Worm (Caenorhabditis elegans) whole organism, L4 larva: ENCODE results near the gene C03B1.10.

Experiments used
- F26F4.8 ChIP-seq: fragments of 200-800 bp; sonication (Bioruptor generic); conservative IDR thresholded peaks from 2 replicates; pipeline ENCODE4 v1.3.6; 2022; ENCODE audit warnings: missing genetic modification characterization, missing compliant biosample characterization
- R02D3.7 ChIP-seq: fragments of 150-350 bp; sonication (generic microtip); optimal IDR thresholded peaks from 3 replicates; lab custom pipeline; 2014; ENCODE audit warnings: missing biosample characterization, missing genetic modification characterization
- ZK337.2 ChIP-seq: fragments of 200-800 bp; sonication (Bioruptor generic); IDR thresholded peaks from 2 replicates; pipeline ENCODE4 v1.3.6; 2022; ENCODE audit warnings: missing genetic modification reagents, missing genetic modification characterization, missing compliant biosample characterization
- aly-2 ChIP-seq: sonication (generic microtip); optimal IDR thresholded peaks from 2 replicates; lab custom pipeline; 2018; ENCODE audit warnings: missing biosample characterization, missing genetic modification characterization
- ama-1 ChIP-seq: fragments of 150-350 bp; optimal IDR thresholded peaks from 2 replicates; lab custom pipeline; 2014; ENCODE audit warnings: inconsistent platforms, mixed read lengths
- ces-1 ChIP-seq: fragments of 150-350 bp; sonication (generic microtip); optimal IDR thresholded peaks from 4 replicates; lab custom pipeline; 2014; ENCODE audit warnings: missing biosample characterization, missing genetic modification reagents, missing genetic modification characterization
- ctbp-1 ChIP-seq: fragments of 200-800 bp; sonication (Bioruptor generic); IDR thresholded peaks from 2 replicates; pipeline ENCODE4 v1.3.6; 2022; ENCODE audit warnings: missing genetic modification reagents, missing genetic modification characterization, missing compliant biosample characterization
- dpl-1 ChIP-seq: fragments of 150-350 bp; optimal IDR thresholded peaks from 2 replicates; lab custom pipeline; 2014; ENCODE audit warnings: missing biosample characterization, missing genetic modification reagents, missing genetic modification characterization
- egl-27 ChIP-seq: sonication (generic microtip); optimal IDR thresholded peaks from 3 replicates; lab custom pipeline; 2017; ENCODE audit warnings: missing biosample characterization, missing genetic modification reagents, missing genetic modification characterization
- mdl-1 ChIP-seq, 2 experiments: fragments of 150-350 bp in 1 of 2; sonication (generic microtip) in 1 of 2; optimal IDR thresholded peaks; 2 replicates each; lab custom pipeline; 2014 to 2017; ENCODE audit warnings: missing biosample characterization in 2 of 2, missing genetic modification characterization in 2 of 2
- nhr-28 ChIP-seq: fragments of 150-350 bp; optimal IDR thresholded peaks from 2 replicates; lab custom pipeline; 2014; ENCODE audit warnings: missing biosample characterization, missing genetic modification characterization
- snpc-1.2 ChIP-seq: fragments of 200-800 bp; sonication (Bioruptor generic); IDR thresholded peaks from 2 replicates; pipeline ENCODE4 v1.3.6; 2022; ENCODE audit warnings: missing genetic modification reagents, missing genetic modification characterization, missing compliant biosample characterization
- ztf-11 ChIP-seq: fragments of 150-350 bp; optimal IDR thresholded peaks from 2 replicates; lab custom pipeline; 2014; ENCODE audit warnings: missing biosample characterization, missing genetic modification characterization

DNA sequence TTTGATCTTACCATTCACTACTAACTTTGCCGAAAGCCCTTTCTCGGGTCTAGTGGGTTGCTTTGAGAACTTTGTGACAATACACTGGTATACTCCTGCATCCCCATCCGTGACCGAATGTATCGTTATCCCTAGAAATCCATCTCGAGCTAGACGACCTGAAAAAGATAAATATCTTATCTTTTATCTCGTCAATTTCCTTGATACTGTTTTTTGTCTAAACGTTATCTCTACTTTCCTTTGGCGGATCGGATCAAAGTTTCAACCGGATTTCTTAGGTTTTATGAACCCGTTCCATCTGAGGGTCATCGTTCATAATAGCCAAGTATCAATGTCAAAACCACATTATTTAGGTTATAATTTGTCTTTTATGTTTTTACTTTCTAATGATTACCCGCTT lies 26.9 kb upstream of the C03B1.10 start:
- no peak for TF ChIP-seq ZK337.2 (GFP tag; lab: Robert Waterston, UW)
- TF ChIP-seq ces-1 (GFP tag; lab: Kevin White, UChicago): no peak
- TF ChIP-seq mdl-1 (tag; optimal IDR thresholded peaks at IDR 0.05; lab: Kevin White, UChicago): no peak
- no peak for TF ChIP-seq ama-1 (lab: Kevin White, UChicago)
- TF ChIP-seq nhr-28 (tag; lab: Kevin White, UChicago): no peak
- no peak for TF ChIP-seq ztf-11 (tag; lab: Kevin White, UChicago)
- TF ChIP-seq F26F4.8: no peak
- TF ChIP-seq aly-2 (tag; lab: Kevin White, UChicago): no peak
- no peak for TF ChIP-seq ctbp-1
- TF ChIP-seq R02D3.7 (tag; lab: Kevin White, UChicago): no peak
- TF ChIP-seq snpc-1.2: no peak
- TF ChIP-seq egl-27 (tag; lab: Kevin White, UChicago): no peak
- no peak for TF ChIP-seq dpl-1
